Worm (Caenorhabditis elegans) whole organism, early embryonic: ENCODE results near the gene C01G12.3.

Experiments
- B0310.2 ChIP-seq: sonication (generic microtip); optimal IDR thresholded peaks from 2 replicates; lab custom pipeline; 2016; ENCODE audit warnings: mild to moderate bottlenecking, missing genetic modification characterization, missing compliant biosample characterization
- F13C5.2 ChIP-seq: sonication (generic microtip); optimal IDR thresholded peaks from 2 replicates; lab custom pipeline; 2017; ENCODE audit warnings: mild to moderate bottlenecking, missing genetic modification characterization, inconsistent platforms, missing compliant biosample characterization
- aly-1 ChIP-seq: sonication (generic microtip); optimal IDR thresholded peaks from 2 replicates; lab custom pipeline; 2016; ENCODE audit warnings: missing genetic modification characterization, missing compliant biosample characterization
- ama-1 ChIP-seq: fragments of 150-350 bp; optimal IDR thresholded peaks from 2 replicates; lab custom pipeline; 2014
- ceh-13 ChIP-seq: fragments of 200-800 bp; sonication (Bioruptor generic); optimal IDR thresholded peaks from 2 replicates; lab custom pipeline; 2018; ENCODE audit warnings: mild to moderate bottlenecking, missing genetic modification characterization, missing compliant biosample characterization
- ceh-36 ChIP-seq: sonication (generic microtip); optimal IDR thresholded peaks from 2 replicates; lab custom pipeline; 2016; ENCODE audit warnings: missing genetic modification characterization, inconsistent platforms, missing compliant biosample characterization
- ets-7 ChIP-seq: sonication (generic microtip); optimal IDR thresholded peaks from 2 replicates; lab custom pipeline; 2016; ENCODE audit warnings: missing genotype, missing genetic modification characterization, missing compliant biosample characterization
- flt-1 ChIP-seq: fragments of 200-800 bp; sonication (Bioruptor generic); IDR thresholded peaks from 2 replicates; pipeline ENCODE4 v1.3.6; 2022; ENCODE audit warnings: missing genetic modification characterization, missing compliant biosample characterization
- hmbx-1 ChIP-seq: sonication (generic microtip); optimal IDR thresholded peaks from 2 replicates; lab custom pipeline; 2016; ENCODE audit warnings: mild to moderate bottlenecking, missing genetic modification characterization, missing compliant biosample characterization
- hmg-4 ChIP-seq: fragments of 200-800 bp; sonication (Bioruptor generic); optimal IDR thresholded peaks from 2 replicates; lab custom pipeline; 2018; ENCODE audit warnings: mild to moderate bottlenecking, missing genetic modification characterization, missing compliant biosample characterization
- hnd-1 ChIP-seq: sonication (generic microtip); optimal IDR thresholded peaks from 2 replicates; lab custom pipeline; 2016; ENCODE audit warnings: missing genetic modification characterization, missing compliant biosample characterization
- pes-1 ChIP-seq: fragments of 200-800 bp; sonication (Bioruptor generic); IDR thresholded peaks from 2 replicates; pipeline ENCODE4 v1.3.6; 2022; ENCODE audit warnings: missing genetic modification reagents, missing genetic modification characterization, missing compliant biosample characterization
- scrt-1 ChIP-seq: fragments of 200-800 bp; sonication (Bioruptor generic); IDR thresholded peaks from 2 replicates; pipeline ENCODE4 v1.3.6; 2022; ENCODE audit warnings: missing genetic modification characterization, missing compliant biosample characterization
- sea-1 ChIP-seq: fragments of 200-800 bp; sonication (Bioruptor generic); conservative IDR thresholded peaks from 2 replicates; pipeline ENCODE4 v1.3.6; 2022; ENCODE audit warnings: missing genetic modification characterization, missing compliant biosample characterization
- tbx-11 ChIP-seq: fragments of 200-800 bp; sonication (Bioruptor generic); IDR thresholded peaks from 2 replicates; pipeline ENCODE4 v1.3.6; 2022; ENCODE audit warnings: missing genetic modification characterization, missing compliant biosample characterization
- tbx-37 ChIP-seq: fragments of 200-800 bp; sonication (Bioruptor generic); conservative IDR thresholded peaks from 2 replicates; pipeline ENCODE4 v1.3.6; 2022; ENCODE audit warnings: missing genetic modification reagents, missing genetic modification characterization, missing compliant biosample characterization
- tra-4 ChIP-seq: sonication (generic microtip); optimal IDR thresholded peaks from 2 replicates; lab custom pipeline; 2017; ENCODE audit warnings: missing genetic modification characterization, missing compliant biosample characterization

C01G12.3 gene

ce11 chrII:14582206-14582605 is at the start of gene C01G12.3:
C01G12.3 (minus strand) TSS chrII:14582306.
- TF ChIP-seq hmbx-1 (tag; lab: Kevin White, UChicago) (no peak), aly-1 (no peak), tbx-37 (GFP tag; lab: Robert Waterston, UW) (no peak), ets-7 (no peak), ceh-36 (tag; lab: Kevin White, UChicago) (no peak), hmg-4 (GFP tag; lab: Kevin White, UChicago) (no peak), tra-4 (tag; lab: Kevin White, UChicago) (no peak), ceh-13 (GFP tag; lab: Kevin White, UChicago) (no peak), sea-1 (GFP tag; lab: Robert Waterston, UW) (no peak), B0310.2 (tag; lab: Kevin White, UChicago) (no peak), F13C5.2 (tag; lab: Kevin White, UChicago) (no peak), ama-1 (lab: Kevin White, UChicago) (no peak), scrt-1 (GFP tag; lab: Robert Waterston, UW) (no peak), flt-1 (GFP tag; lab: Robert Waterston, UW) (no peak), pes-1 (GFP tag; lab: Robert Waterston, UW) (no peak)

DNA sequence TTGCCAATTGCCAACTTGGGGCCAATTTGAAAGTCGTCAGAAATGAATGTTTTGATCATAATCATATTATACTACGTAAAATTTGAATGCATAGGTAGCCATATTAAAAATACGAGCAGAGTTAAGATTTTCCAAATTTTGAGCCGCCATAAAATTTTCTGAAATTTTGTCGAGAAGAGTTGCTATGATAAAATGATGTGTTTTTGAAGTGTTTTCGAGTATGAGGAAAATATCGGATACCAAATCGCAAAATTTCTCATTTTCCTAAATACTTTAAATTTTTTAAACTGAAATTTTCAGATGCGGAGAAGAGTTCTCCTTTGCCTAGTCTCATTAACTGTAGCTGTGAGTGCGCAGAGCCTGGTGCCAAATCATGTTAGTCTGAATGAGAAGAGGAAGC is 45.2 kb upstream of the C01G12.3 start, which contains the start of gene tag-297:
tag-297 (plus strand) TSS at position 301 of the 400 bp plus-strand sequence.
- no peak for TF ChIP-seq pes-1 (GFP tag; lab: Robert Waterston, UW)

ce11 chrII:14626883-14627282 is 44.8 kb upstream of the C01G12.3 start:
- TF ChIP-seq tbx-37 (GFP tag; lab: Robert Waterston, UW) (no peak), ama-1 (lab: Kevin White, UChicago) (no peak), tbx-11 (GFP tag; lab: Robert Waterston, UW) (no peak), tra-4 (tag; lab: Kevin White, UChicago) (no peak), F13C5.2 (tag; lab: Kevin White, UChicago) (no peak), hmbx-1 (tag; lab: Kevin White, UChicago) (no peak), hmg-4 (GFP tag; lab: Kevin White, UChicago) (no peak), aly-1 (no peak), ets-7 (no peak), ceh-36 (tag; lab: Kevin White, UChicago) (no peak), ceh-13 (GFP tag; lab: Kevin White, UChicago) (no peak), B0310.2 (tag; lab: Kevin White, UChicago) (no peak), flt-1 (GFP tag; lab: Robert Waterston, UW) (no peak), hnd-1 (tag; lab: Kevin White, UChicago) (no peak), sea-1 (GFP tag; lab: Robert Waterston, UW) (no peak)

- TF ChIP-seq tbx-37 (GFP tag; lab: Robert Waterston, UW): no peak
- no peak for TF ChIP-seq ama-1 (lab: Kevin White, UChicago)
- TF ChIP-seq B0310.2 (tag; lab: Kevin White, UChicago): no peak
- TF ChIP-seq ets-7: no peak
- TF ChIP-seq flt-1 (GFP tag; lab: Robert Waterston, UW): no peak
- no peak for TF ChIP-seq hmbx-1 (tag; lab: Kevin White, UChicago)
- no peak for TF ChIP-seq hmg-4 (GFP tag; lab: Kevin White, UChicago)
- no peak for TF ChIP-seq hnd-1 (tag; lab: Kevin White, UChicago)
- TF ChIP-seq aly-1: no peak
- no peak for TF ChIP-seq pes-1 (GFP tag; lab: Robert Waterston, UW)
- no peak for TF ChIP-seq scrt-1 (GFP tag; lab: Robert Waterston, UW)
- no peak for TF ChIP-seq tbx-11 (GFP tag; lab: Robert Waterston, UW)
Measured at ce11 chrII:14622758-14623157, 40.7 kb upstream of the C01G12.3 start, which contains the start of gene mltn-10. mltn-10 (plus strand) TSS chrII:14623058.

DNA sequence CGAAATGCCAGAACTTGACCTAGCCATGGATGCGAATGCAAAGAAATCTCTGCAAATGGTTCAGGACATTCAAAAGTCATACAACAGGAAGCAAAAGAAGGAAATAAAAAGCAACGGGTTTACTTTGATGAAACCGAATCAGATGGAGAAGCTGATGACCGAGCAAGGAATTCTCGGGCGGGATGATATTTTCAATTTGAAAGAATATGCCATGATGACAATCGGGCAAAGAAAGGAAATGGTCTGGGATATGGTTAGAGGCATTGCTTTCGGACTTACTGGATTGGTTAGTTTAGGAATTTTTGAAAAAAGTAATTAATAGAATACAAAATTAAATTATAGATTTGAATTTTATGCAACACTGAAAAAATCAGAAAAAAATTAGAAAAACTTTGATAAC is 38.6 kb upstream of the C01G12.3 start:
- no peak for TF ChIP-seq tbx-11 (GFP tag; lab: Robert Waterston, UW)
- TF ChIP-seq B0310.2 (tag; lab: Kevin White, UChicago): no peak
- no peak for TF ChIP-seq ceh-36 (tag; lab: Kevin White, UChicago)
- no peak for TF ChIP-seq aly-1
- TF ChIP-seq tra-4 (tag; lab: Kevin White, UChicago): no peak
- no peak for TF ChIP-seq ama-1 (lab: Kevin White, UChicago)
- no peak for TF ChIP-seq hnd-1 (tag; lab: Kevin White, UChicago)
- TF ChIP-seq sea-1 (GFP tag; lab: Robert Waterston, UW): no peak
- no peak for TF ChIP-seq ets-7
- TF ChIP-seq hmg-4 (GFP tag; lab: Kevin White, UChicago): no peak
- TF ChIP-seq F13C5.2 (tag; lab: Kevin White, UChicago): no peak
- TF ChIP-seq scrt-1 (GFP tag; lab: Robert Waterston, UW): no peak
- TF ChIP-seq pes-1 (GFP tag; lab: Robert Waterston, UW): no peak
- TF ChIP-seq flt-1 (GFP tag; lab: Robert Waterston, UW): no peak
- no peak for TF ChIP-seq hmbx-1 (tag; lab: Kevin White, UChicago)
- no peak for TF ChIP-seq tbx-37 (GFP tag; lab: Robert Waterston, UW)
- TF ChIP-seq ceh-13 (GFP tag; lab: Kevin White, UChicago): no peak

- TF ChIP-seq hmg-4 (GFP tag; lab: Kevin White, UChicago) (no peak), aly-1 (no peak), ets-7 (no peak), hnd-1 (tag; lab: Kevin White, UChicago) (no peak), tbx-11 (GFP tag; lab: Robert Waterston, UW) (no peak), hmbx-1 (tag; lab: Kevin White, UChicago) (no peak), flt-1 (GFP tag; lab: Robert Waterston, UW) (no peak), scrt-1 (GFP tag; lab: Robert Waterston, UW) (no peak), tra-4 (tag; lab: Kevin White, UChicago) (no peak)
Measured at ce11 chrII:14619806-14620205, 37.7 kb upstream of the C01G12.3 start.

DNA sequence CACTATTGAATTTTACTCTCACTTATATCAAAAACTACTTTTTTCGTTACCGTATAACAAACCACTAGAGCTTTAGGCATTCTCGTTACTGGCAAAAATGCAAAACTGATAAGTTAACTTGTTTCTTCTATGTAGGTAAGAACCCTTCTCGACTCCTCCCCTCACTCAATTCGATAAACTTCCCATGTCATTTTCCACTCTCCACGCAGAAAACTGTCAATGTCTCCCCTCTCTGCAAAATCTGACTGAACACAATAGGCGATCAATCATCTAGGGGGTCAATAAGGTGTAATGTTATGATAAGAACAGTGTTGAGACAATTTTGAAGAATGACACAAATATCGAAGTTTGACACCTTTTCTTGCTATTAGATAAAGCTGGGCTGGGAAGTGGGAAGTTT is 36.7 kb upstream of the C01G12.3 start:
- TF ChIP-seq flt-1 (GFP tag; lab: Robert Waterston, UW): no peak
- no peak for TF ChIP-seq sea-1 (GFP tag; lab: Robert Waterston, UW)
- no peak for TF ChIP-seq ama-1 (lab: Kevin White, UChicago)
- TF ChIP-seq tbx-37 (GFP tag; lab: Robert Waterston, UW): no peak
- no peak for TF ChIP-seq ceh-13 (GFP tag; lab: Kevin White, UChicago)
- no peak for TF ChIP-seq tbx-11 (GFP tag; lab: Robert Waterston, UW)
- TF ChIP-seq ceh-36 (tag; lab: Kevin White, UChicago): no peak
- TF ChIP-seq scrt-1 (GFP tag; lab: Robert Waterston, UW): no peak
- TF ChIP-seq hmg-4 (GFP tag; lab: Kevin White, UChicago): no peak
- no peak for TF ChIP-seq hnd-1 (tag; lab: Kevin White, UChicago)
- no peak for TF ChIP-seq tra-4 (tag; lab: Kevin White, UChicago)
- TF ChIP-seq aly-1: no peak
- no peak for TF ChIP-seq B0310.2 (tag; lab: Kevin White, UChicago)
- no peak for TF ChIP-seq hmbx-1 (tag; lab: Kevin White, UChicago)
- no peak for TF ChIP-seq F13C5.2 (tag; lab: Kevin White, UChicago)
- no peak for TF ChIP-seq ets-7
- no peak for TF ChIP-seq pes-1 (GFP tag; lab: Robert Waterston, UW)
